Worm (Caenorhabditis elegans) whole organism, L2 larva: ENCODE data around the gene F49E12.10.

Source experiments
- aly-2 ChIP-seq: fragments of 150-350 bp; optimal IDR thresholded peaks from 2 replicates; lab custom pipeline; 2014; ENCODE audit warnings: missing biosample characterization, missing genetic modification characterization
- dmd-4 ChIP-seq: sonication (generic microtip); optimal IDR thresholded peaks from 2 replicates; lab custom pipeline; 2017; ENCODE audit warnings: missing biosample characterization, missing genetic modification characterization
- lsy-2 ChIP-seq, 2 experiments: fragments of 150-350 bp in 1 of 2; sonication (generic microtip) in 1 of 2; optimal IDR thresholded peaks; 2 replicates each; lab custom pipeline; 2014 to 2017; ENCODE audit warnings: missing biosample characterization in 2 of 2, missing genetic modification characterization in 2 of 2
- nhr-12 ChIP-seq: fragments of 150-350 bp; optimal IDR thresholded peaks from 2 replicates; lab custom pipeline; 2014; ENCODE audit warnings: missing biosample characterization, missing genetic modification characterization
- nhr-237 ChIP-seq: fragments of 150-350 bp; optimal IDR thresholded peaks from 2 replicates; lab custom pipeline; 2014; ENCODE audit warnings: missing biosample characterization, missing genetic modification characterization
- nhr-77 ChIP-seq: fragments of 150-350 bp; optimal IDR thresholded peaks from 2 replicates; lab custom pipeline; 2014; ENCODE audit warnings: missing biosample characterization, missing genetic modification characterization
- zag-1 ChIP-seq: fragments of 150-350 bp; optimal IDR thresholded peaks from 2 replicates; lab custom pipeline; 2014; ENCODE audit warnings: missing biosample characterization, missing genetic modification characterization
- ztf-1 ChIP-seq: fragments of 200-800 bp; sonication (Bioruptor generic); conservative IDR thresholded peaks from 2 replicates; pipeline ENCODE4 v1.3.6; 2022; ENCODE audit warnings: missing genetic modification characterization, missing compliant biosample characterization

ce11 chrII:8344803-8345202, 46.0 kb upstream of the F49E12.10 start:
- TF ChIP-seq lsy-2 (tag; optimal IDR thresholded peaks at IDR 0.05; lab: Kevin White, UChicago): no peak
- TF ChIP-seq zag-1 (tag; lab: Kevin White, UChicago): no peak
- no peak for TF ChIP-seq aly-2 (tag; lab: Kevin White, UChicago)
- TF ChIP-seq dmd-4 (tag; lab: Kevin White, UChicago): no peak
- TF ChIP-seq ztf-1 (GFP tag; lab: Robert Waterston, UW): no peak
- TF ChIP-seq nhr-12 (tag; lab: Kevin White, UChicago): no peak
- TF ChIP-seq nhr-237 (tag; lab: Kevin White, UChicago): no peak
- TF ChIP-seq nhr-77 (tag; lab: Kevin White, UChicago): no peak
